Worm (Caenorhabditis elegans): ENCODE data around the gene sel-13.

DNA sequence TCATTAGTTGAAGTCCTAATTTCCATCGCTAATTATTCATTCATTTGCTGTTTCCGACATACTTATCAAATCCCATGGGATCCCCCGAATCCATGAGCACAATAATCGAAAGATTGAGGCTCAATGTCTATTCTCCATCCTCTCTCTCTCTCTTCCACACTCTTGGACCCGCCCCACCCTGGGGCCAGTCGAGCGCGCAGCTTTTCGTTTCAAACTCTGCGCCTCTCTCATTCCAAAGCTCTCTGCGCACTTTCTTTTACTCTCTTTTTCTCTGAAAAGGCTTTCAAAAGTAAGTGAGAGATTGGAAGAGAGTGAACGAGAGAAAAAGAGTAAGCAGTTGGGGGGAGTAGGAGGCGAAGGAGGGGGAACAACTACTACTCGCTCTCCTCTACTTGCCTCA, 21.7 kb upstream of the sel-13 start, which contains the start of gene acy-1:
- no peak for TF ChIP-seq ceh-13 (GFP tag; optimal IDR thresholded peaks at IDR 0.05)
- TF ChIP-seq ama-1 (optimal IDR thresholded peaks at IDR 0.05), result no peak
- no peak; the same call in 1 of the 2 replicates for TF ChIP-seq scrt-1 (GFP tag; IDR thresholded peaks at IDR 0.05)
- peak; percentile 11 for TF ChIP-seq F13C5.2 (tag; optimal IDR thresholded peaks at IDR 0.05)
- TF ChIP-seq B0310.2 (tag; optimal IDR thresholded peaks at IDR 0.05), result no peak
- TF ChIP-seq ceh-36 (tag; optimal IDR thresholded peaks at IDR 0.05), result no peak
- peak; percentile 56 for TF ChIP-seq hmg-4 (GFP tag; optimal IDR thresholded peaks at IDR 0.05)
- TF ChIP-seq ets-7 (tag; optimal IDR thresholded peaks at IDR 0.05), result no peak
- TF ChIP-seq hmbx-1 (tag; optimal IDR thresholded peaks at IDR 0.05), result no peak
